Worm (Caenorhabditis elegans) whole organism, L1 larva: ENCODE data around the gene trap-3.

Experiments used
- aly-2 ChIP-seq: fragments of 150-350 bp; optimal IDR thresholded peaks from 2 replicates; lab custom pipeline; 2014; ENCODE audit warnings: missing biosample characterization, missing genetic modification characterization
- ama-1 ChIP-seq: fragments of 150-350 bp; optimal IDR thresholded peaks from 2 replicates; lab custom pipeline; 2014
- elt-2 ChIP-seq: sonication (generic microtip); optimal IDR thresholded peaks from 2 replicates; lab custom pipeline; 2016; ENCODE audit warnings: missing genetic modification characterization, mild to moderate bottlenecking, inconsistent platforms, missing compliant biosample characterization, missing genetic modification reagents
- fkh-10 ChIP-seq: sonication (generic microtip); optimal IDR thresholded peaks from 2 replicates; lab custom pipeline; 2017; ENCODE audit warnings: missing biosample characterization, missing genetic modification reagents, missing genetic modification characterization
- mdl-1 ChIP-seq, 2 experiments: fragments of 150-350 bp; optimal IDR thresholded peaks; 2 replicates each; lab custom pipeline; 2014 to 2017; ENCODE audit warnings: missing biosample characterization in 2 of 2, missing genetic modification characterization in 2 of 2, inconsistent platforms in 1 of 2
- nhr-11 ChIP-seq: fragments of 150-350 bp; optimal IDR thresholded peaks from 2 replicates; lab custom pipeline; 2014; ENCODE audit warnings: missing biosample characterization, missing genetic modification characterization
- nhr-47 ChIP-seq: sonication (generic microtip); optimal IDR thresholded peaks from 2 replicates; lab custom pipeline; 2016; ENCODE audit warnings: mild to moderate bottlenecking, missing genetic modification characterization, moderate library complexity, missing compliant biosample characterization
- skn-1 ChIP-seq: fragments of 150-350 bp; optimal IDR thresholded peaks from 2 replicates; lab custom pipeline; 2014; ENCODE audit warnings: missing biosample characterization, missing genetic modification characterization
- sptf-1 ChIP-seq: fragments of 150-350 bp; optimal IDR thresholded peaks from 2 replicates; lab custom pipeline; 2014; ENCODE audit warnings: missing biosample characterization, missing genetic modification characterization
- tbx-2 ChIP-seq: sonication (generic microtip); optimal IDR thresholded peaks from 2 replicates; lab custom pipeline; 2016; ENCODE audit warnings: missing genetic modification characterization, missing compliant biosample characterization
- zag-1 ChIP-seq: fragments of 150-350 bp; optimal IDR thresholded peaks from 2 replicates; lab custom pipeline; 2014; ENCODE audit warnings: missing biosample characterization, missing genetic modification characterization

- TF ChIP-seq tbx-2 (tag; lab: Kevin White, UChicago) (no peak), ama-1 (no peak), elt-2 (tag; lab: Kevin White, UChicago) (no peak), fkh-10 (GFP tag; lab: Kevin White, UChicago) (no peak), aly-2 (no peak), zag-1 (no peak), sptf-1 (tag; lab: Kevin White, UChicago) (no peak), skn-1 (no peak), nhr-47 (tag; lab: Kevin White, UChicago) (no peak), mdl-1 (tag; optimal IDR thresholded peaks at IDR 0.05; lab: Kevin White, UChicago) (no peak), nhr-11 (tag; lab: Kevin White, UChicago) (no peak)
These were observed 18.5 kb downstream of the trap-3 start for ce11 chrIV:2407704-2408103.
